Worm (Caenorhabditis elegans) whole organism, late embryonic: Measurements from ENCODE around the gene ced-5.

Experiments used
- Y22D7AL.16 ChIP-seq: sonication (generic microtip); optimal IDR thresholded peaks from 2 replicates; lab custom pipeline; 2016; ENCODE audit warnings: missing genetic modification characterization, missing compliant biosample characterization
- fkh-10 ChIP-seq: fragments of 150-350 bp; optimal IDR thresholded peaks from 2 replicates; lab custom pipeline; 2014; ENCODE audit warnings: missing biosample characterization, missing genetic modification reagents, missing genetic modification characterization
- nhr-11 ChIP-seq: fragments of 150-350 bp; optimal IDR thresholded peaks from 2 replicates; lab custom pipeline; 2014; ENCODE audit warnings: missing biosample characterization, missing genetic modification characterization
- pax-1 ChIP-seq: fragments of 150-350 bp; optimal IDR thresholded peaks from 2 replicates; lab custom pipeline; 2014; ENCODE audit warnings: missing biosample characterization, missing genetic modification characterization

- TF ChIP-seq fkh-10 (GFP tag; lab: Kevin White, UChicago) (no peak), nhr-11 (no peak), Y22D7AL.16 (tag; lab: Kevin White, UChicago) (no peak), pax-1 (no peak)
Observed at ce11 chrIV:10466398-10466797, 17.5 kb upstream of the ced-5 start.
